Worm (Caenorhabditis elegans) whole organism, L4 larva: ENCODE measurements around the gene F52E1.3.
A peak's percentile ranks its signal among the peaks of the same experiment; 100 is the strongest.

ENCODE experiments used
- F44E2.7 ChIP-seq: fragments of 200-800 bp; sonication (Bioruptor generic); IDR thresholded peaks from 2 replicates; pipeline ENCODE4 v2.1.2; 2022; ENCODE audit warnings: missing genetic modification characterization, missing compliant biosample characterization
- T20F7.1 ChIP-seq: fragments of 200-800 bp; sonication (Bioruptor generic); optimal IDR thresholded peaks from 2 replicates; lab custom pipeline; 2018; ENCODE audit warnings: mild to moderate bottlenecking, missing genetic modification characterization, missing compliant biosample characterization
- Y105C5A.15 ChIP-seq: fragments of 200-800 bp; sonication (Bioruptor generic); IDR thresholded peaks from 2 replicates; pipeline ENCODE4 v1.3.6; 2022; ENCODE audit warnings: missing genetic modification characterization, missing compliant biosample characterization
- Y48G9A.11 ChIP-seq: fragments of 200-800 bp; sonication (Bioruptor generic); IDR thresholded peaks from 2 replicates; pipeline ENCODE4 v1.3.6; 2022; ENCODE audit warnings: missing genetic modification reagents, missing genetic modification characterization, missing compliant biosample characterization
- Y5F2A.4 ChIP-seq: fragments of 200-800 bp; sonication (Bioruptor generic); optimal IDR thresholded peaks from 2 replicates; lab custom pipeline; 2018; ENCODE audit warnings: mild to moderate bottlenecking, missing genetic modification characterization, missing compliant biosample characterization
- ZK337.2 ChIP-seq: fragments of 200-800 bp; sonication (Bioruptor generic); IDR thresholded peaks from 2 replicates; pipeline ENCODE4 v1.3.6; 2022; ENCODE audit warnings: missing genetic modification reagents, missing genetic modification characterization, missing compliant biosample characterization
- ceh-20 ChIP-seq: fragments of 200-800 bp; sonication (Bioruptor generic); IDR thresholded peaks from 2 replicates; pipeline ENCODE4 v1.3.6; 2022; ENCODE audit warnings: missing genetic modification reagents, missing genetic modification characterization, missing compliant biosample characterization
- cey-2 ChIP-seq: sonication (generic microtip); optimal IDR thresholded peaks from 3 replicates; lab custom pipeline; 2017; ENCODE audit warnings: missing genetic modification characterization, mild to moderate bottlenecking, missing compliant biosample characterization, antibody characterized with exemption, borderline replicate concordance; ENCODE audit not compliant: insufficient read depth
- ctbp-1 ChIP-seq: fragments of 200-800 bp; sonication (Bioruptor generic); IDR thresholded peaks from 2 replicates; pipeline ENCODE4 v1.3.6; 2022; ENCODE audit warnings: missing genetic modification reagents, missing genetic modification characterization, missing compliant biosample characterization
- daf-12 ChIP-seq: fragments of 150-350 bp; optimal IDR thresholded peaks from 2 replicates; lab custom pipeline; 2014; ENCODE audit warnings: missing biosample characterization, missing genetic modification reagents, missing genetic modification characterization
- daf-16 ChIP-seq, 3 experiments: sonication (generic microtip); optimal IDR thresholded peaks; 2 replicates each; lab custom pipeline; 2016 to 2017; ENCODE audit warnings: missing genetic modification characterization in 3 of 3, missing genetic modification reagents in 3 of 3, mild to moderate bottlenecking in 2 of 3, missing compliant biosample characterization in 2 of 3, missing biosample characterization in 1 of 3, moderate library complexity in 1 of 3
- dmd-6 ChIP-seq: fragments of 200-800 bp; sonication (Bioruptor generic); IDR thresholded peaks from 2 replicates; pipeline ENCODE4 v1.3.6; 2022; ENCODE audit warnings: missing genetic modification reagents, missing genetic modification characterization, missing compliant biosample characterization
- dve-1 ChIP-seq: sonication (generic microtip); optimal IDR thresholded peaks from 2 replicates; lab custom pipeline; 2017; ENCODE audit warnings: antibody characterized with exemption, mild to moderate bottlenecking, missing genetic modification characterization, missing compliant biosample characterization; ENCODE audit not compliant: insufficient read depth
- fos-1 ChIP-seq: fragments of 150-350 bp; optimal IDR thresholded peaks from 2 replicates; lab custom pipeline; 2014; ENCODE audit warnings: missing biosample characterization, missing genetic modification characterization
- hif-1 ChIP-seq, 2 experiments: sonication (generic microtip); optimal IDR thresholded peaks; 2 replicates each; lab custom pipeline; 2016 to 2017; ENCODE audit warnings: missing compliant biosample characterization in 2 of 2, missing genetic modification characterization in 2 of 2, missing genetic modification reagents in 2 of 2, missing genotype in 2 of 2, mild to moderate bottlenecking in 1 of 2
- hlh-11 ChIP-seq: fragments of 200-800 bp; sonication (Bioruptor generic); optimal IDR thresholded peaks from 2 replicates; lab custom pipeline; 2018; ENCODE audit warnings: mild to moderate bottlenecking, missing genetic modification characterization, missing compliant biosample characterization
- hlh-30 ChIP-seq: sonication (generic microtip); optimal IDR thresholded peaks from 2 replicates; lab custom pipeline; 2017; ENCODE audit warnings: antibody characterized with exemption, mild to moderate bottlenecking, missing genetic modification characterization, missing compliant biosample characterization; ENCODE audit not compliant: insufficient read depth
- lin-1 ChIP-seq: fragments of 200-800 bp; sonication (Bioruptor generic); IDR thresholded peaks from 2 replicates; pipeline ENCODE4 v1.3.6; 2022; ENCODE audit warnings: missing genetic modification reagents, missing genetic modification characterization, missing compliant biosample characterization
- lin-13 ChIP-seq: fragments of 150-350 bp; optimal IDR thresholded peaks from 2 replicates; lab custom pipeline; 2014; ENCODE audit warnings: missing biosample characterization, missing genetic modification reagents, missing genetic modification characterization
- lsy-2 ChIP-seq, 2 experiments: fragments of 150-350 bp in 1 of 2; sonication (generic microtip) in 1 of 2; optimal IDR thresholded peaks; 2 replicates each; lab custom pipeline; 2014 to 2017; ENCODE audit warnings: missing biosample characterization in 2 of 2, missing genetic modification characterization in 2 of 2
- madf-9 ChIP-seq: fragments of 200-800 bp; sonication (Bioruptor generic); conservative IDR thresholded peaks from 2 replicates; pipeline ENCODE4 v1.3.6; 2022; ENCODE audit warnings: missing genetic modification reagents, missing genetic modification characterization, missing compliant biosample characterization
- mdl-1 ChIP-seq, 2 experiments: fragments of 150-350 bp in 1 of 2; sonication (generic microtip) in 1 of 2; optimal IDR thresholded peaks; 2 replicates each; lab custom pipeline; 2014 to 2017; ENCODE audit warnings: missing biosample characterization in 2 of 2, missing genetic modification characterization in 2 of 2
- mdt-29 ChIP-seq: fragments of 200-800 bp; sonication (Bioruptor generic); IDR thresholded peaks from 2 replicates; pipeline ENCODE4 v1.3.6; 2022; ENCODE audit warnings: missing genetic modification reagents, missing genetic modification characterization, missing compliant biosample characterization
- mep-1 ChIP-seq: fragments of 150-350 bp; sonication (generic microtip); optimal IDR thresholded peaks from 3 replicates; lab custom pipeline; 2014; ENCODE audit warnings: missing biosample characterization, missing genetic modification characterization
- mes-2 ChIP-seq: sonication (generic microtip); optimal IDR thresholded peaks from 2 replicates; lab custom pipeline; 2016; ENCODE audit warnings: missing genotype, mild to moderate bottlenecking, missing genetic modification characterization, missing compliant biosample characterization; ENCODE audit not compliant: poor library complexity, severe bottlenecking
- mxl-2 ChIP-seq: fragments of 200-800 bp; sonication (Bioruptor generic); conservative IDR thresholded peaks from 2 replicates; pipeline ENCODE4 v1.3.6; 2022; ENCODE audit warnings: missing genetic modification reagents, missing genetic modification characterization, missing compliant biosample characterization
- mxl-3 ChIP-seq: fragments of 200-800 bp; sonication (Bioruptor generic); optimal IDR thresholded peaks from 2 replicates; lab custom pipeline; 2018; ENCODE audit warnings: mild to moderate bottlenecking, missing genetic modification characterization, missing compliant biosample characterization
- nhr-102 ChIP-seq: sonication (generic microtip); optimal IDR thresholded peaks from 2 replicates; lab custom pipeline; 2016; ENCODE audit warnings: mild to moderate bottlenecking, missing genetic modification characterization, moderate library complexity, missing compliant biosample characterization
- nhr-11 ChIP-seq: fragments of 150-350 bp; optimal IDR thresholded peaks from 2 replicates; lab custom pipeline; 2014; ENCODE audit warnings: missing biosample characterization, missing genetic modification characterization
- nhr-28 ChIP-seq: fragments of 150-350 bp; optimal IDR thresholded peaks from 2 replicates; lab custom pipeline; 2014; ENCODE audit warnings: missing biosample characterization, missing genetic modification characterization
- nhr-48 ChIP-seq: sonication (generic microtip); optimal IDR thresholded peaks from 2 replicates; lab custom pipeline; 2016; ENCODE audit warnings: mild to moderate bottlenecking, missing genetic modification characterization, missing compliant biosample characterization
- nhr-77 ChIP-seq: fragments of 150-350 bp; optimal IDR thresholded peaks from 2 replicates; lab custom pipeline; 2014; ENCODE audit warnings: missing biosample characterization, missing genetic modification characterization
- php-3 ChIP-seq: fragments of 200-800 bp; sonication (Bioruptor generic); IDR thresholded peaks from 2 replicates; pipeline ENCODE4 v1.3.6; 2022; ENCODE audit warnings: missing genetic modification reagents, missing genetic modification characterization, missing compliant biosample characterization
- pqm-1 ChIP-seq: sonication (generic microtip); optimal IDR thresholded peaks from 2 replicates; lab custom pipeline; 2017; ENCODE audit warnings: missing biosample characterization, missing genetic modification characterization
- saeg-2 ChIP-seq: fragments of 200-800 bp; sonication (Bioruptor generic); IDR thresholded peaks from 2 replicates; pipeline ENCODE4 v1.3.6; 2022; ENCODE audit warnings: missing genetic modification reagents, missing genetic modification characterization, missing compliant biosample characterization
- set-16 ChIP-seq: fragments of 200-800 bp; sonication (Bioruptor generic); IDR thresholded peaks from 2 replicates; pipeline ENCODE4 v1.3.6; 2022; ENCODE audit warnings: missing genetic modification reagents, missing genetic modification characterization, missing compliant biosample characterization
- skn-1 ChIP-seq: fragments of 150-350 bp; optimal IDR thresholded peaks from 2 replicates; lab custom pipeline; 2014; ENCODE audit warnings: missing biosample characterization, missing genetic modification characterization
- snpc-1.2 ChIP-seq: fragments of 200-800 bp; sonication (Bioruptor generic); IDR thresholded peaks from 2 replicates; pipeline ENCODE4 v1.3.6; 2022; ENCODE audit warnings: missing genetic modification reagents, missing genetic modification characterization, missing compliant biosample characterization
- snpc-4 ChIP-seq: fragments of 150-350 bp; optimal IDR thresholded peaks from 2 replicates; lab custom pipeline; 2014; ENCODE audit warnings: missing biosample characterization, missing genetic modification characterization
- tra-1 ChIP-seq: fragments of 200-800 bp; sonication (Bioruptor generic); IDR thresholded peaks from 2 replicates; pipeline ENCODE4 v1.3.6; 2022; ENCODE audit warnings: missing genetic modification reagents, missing genetic modification characterization, missing compliant biosample characterization
- unc-130 ChIP-seq: sonication (generic microtip); optimal IDR thresholded peaks from 2 replicates; lab custom pipeline; 2016; ENCODE audit warnings: missing genetic modification reagents, missing genetic modification characterization, missing compliant biosample characterization
- unc-39 ChIP-seq: sonication (generic microtip); optimal IDR thresholded peaks from 2 replicates; lab custom pipeline; 2017; ENCODE audit warnings: missing biosample characterization, missing genetic modification characterization
- unc-62 ChIP-seq, 3 experiments: fragments of 150-350 bp in 1 of 3; sonication (generic microtip); optimal IDR thresholded peaks in 2 of 3; peaks in 1 of 3; 1 replicate in 1 of 3; 2 replicates in 2 of 3; lab custom pipeline; 2014 to 2017; ENCODE audit warnings: missing biosample characterization in 3 of 3, missing genetic modification characterization in 3 of 3, missing genetic modification reagents in 3 of 3, missing genotype in 1 of 3
- zfp-2 ChIP-seq: sonication (generic microtip); optimal IDR thresholded peaks from 2 replicates; lab custom pipeline; 2016; ENCODE audit warnings: mild to moderate bottlenecking, missing genetic modification characterization, missing compliant biosample characterization
- zip-2 ChIP-seq: fragments of 150-350 bp; optimal IDR thresholded peaks from 2 replicates; lab custom pipeline; 2014; ENCODE audit warnings: missing biosample characterization, missing genetic modification characterization
- ztf-11 ChIP-seq: fragments of 150-350 bp; optimal IDR thresholded peaks from 2 replicates; lab custom pipeline; 2014; ENCODE audit warnings: missing biosample characterization, missing genetic modification characterization

Gene F52E1.3

ce11 chrV:8402392-8402791, 7.8 kb downstream of the F52E1.3 start, which contains the start of gene F52E1.9:
Gene F52E1.9 (minus strand): TSS chrV:8402669.
- peak; percentile 61 for TF ChIP-seq hlh-30 (tag; lab: Kevin White, UChicago)
- TF ChIP-seq lsy-2 (tag; optimal IDR thresholded peaks at IDR 0.05; lab: Kevin White, UChicago): peak in 1 of 2 experiments; percentile 16
- peak; percentile 25 for TF ChIP-seq mep-1 (tag; lab: Kevin White, UChicago)
- TF ChIP-seq mdl-1 (tag; optimal IDR thresholded peaks at IDR 0.05; lab: Kevin White, UChicago): peak in 1 of 2 experiments; percentile 25
- peak; percentile 86 for TF ChIP-seq pqm-1 (tag; lab: Kevin White, UChicago)
- TF ChIP-seq daf-12 (tag; lab: Kevin White, UChicago): no peak
- no peak for TF ChIP-seq nhr-11 (tag; lab: Kevin White, UChicago)
- peak; percentile 96 for TF ChIP-seq php-3
- TF ChIP-seq lin-13 (GFP tag; lab: Kevin White, UChicago): no peak
- 0 out of 2 replicates have a peak, but pooled peaks have one; percentile 44 for TF ChIP-seq lin-1 (GFP tag; lab: Robert Waterston, UW)
- no peak for TF ChIP-seq daf-16 (GFP tag; optimal IDR thresholded peaks at IDR 0.05; lab: Kevin White, UChicago)
- peak; percentile 85 for TF ChIP-seq daf-16 (tag; optimal IDR thresholded peaks at IDR 0.05; lab: Kevin White, UChicago)
- TF ChIP-seq hif-1 (tag; optimal IDR thresholded peaks at IDR 0.05; lab: Kevin White, UChicago): no peak
- no peak for TF ChIP-seq unc-39
- no peak for TF ChIP-seq skn-1
- no peak for TF ChIP-seq mxl-2 (GFP tag; lab: Robert Waterston, UW)
- peak; percentile 0 for TF ChIP-seq nhr-102
- peak; percentile 88 for TF ChIP-seq dmd-6 (GFP tag; lab: Robert Waterston, UW)
- peak; percentile 17 for TF ChIP-seq nhr-48 (tag; lab: Kevin White, UChicago)
- TF ChIP-seq set-16 (GFP tag; lab: Robert Waterston, UW): no peak
- TF ChIP-seq nhr-77 (tag; lab: Kevin White, UChicago): peak; percentile 22
- TF ChIP-seq zip-2: no peak
- TF ChIP-seq madf-9 (GFP tag; lab: Robert Waterston, UW): no peak
- TF ChIP-seq dve-1 (tag; lab: Kevin White, UChicago): peak; percentile 78
- TF ChIP-seq hlh-11 (tag; lab: Kevin White, UChicago): peak; percentile 74
- TF ChIP-seq T20F7.1 (GFP tag; lab: Kevin White, UChicago): peak; percentile 26
- TF ChIP-seq ceh-20 (GFP tag; lab: Robert Waterston, UW): no peak

- TF ChIP-seq Y5F2A.4 (GFP tag; lab: Kevin White, UChicago) (no peak), daf-12 (tag; lab: Kevin White, UChicago) (no peak), nhr-28 (tag; lab: Kevin White, UChicago) (peak; percentile 7), Y48G9A.11 (GFP tag; lab: Robert Waterston, UW) (no peak), cey-2 (tag; lab: Kevin White, UChicago) (peak; percentile 8), unc-62 (GFP tag; optimal IDR thresholded peaks at IDR 0.05 in 1 of 2; lab: Kevin White, UChicago) (no peak), unc-62 (tag; optimal IDR thresholded peaks at IDR 0.05; lab: Kevin White, UChicago) (no peak), lin-1 (GFP tag; lab: Robert Waterston, UW) (0 out of 2 replicates have a peak, but pooled peaks have one; percentile 43), mdt-29 (GFP tag; lab: Robert Waterston, UW) (no peak), fos-1 (tag; lab: Kevin White, UChicago) (no peak), hlh-11 (tag; lab: Kevin White, UChicago) (peak; percentile 80), snpc-1.2 (GFP tag; lab: Robert Waterston, UW) (no peak), tra-1 (GFP tag; lab: Robert Waterston, UW) (0 out of 2 replicates have a peak, but pooled peaks have one; percentile 47), zfp-2 (no peak), ZK337.2 (no peak), daf-16 (GFP tag; optimal IDR thresholded peaks at IDR 0.05; lab: Kevin White, UChicago) (no peak), daf-16 (tag; optimal IDR thresholded peaks at IDR 0.05; lab: Kevin White, UChicago) (peak; percentile 37), hlh-30 (tag; lab: Kevin White, UChicago) (peak; percentile 73), ztf-11 (tag; lab: Kevin White, UChicago) (no peak), mdl-1 (tag; optimal IDR thresholded peaks at IDR 0.05; lab: Kevin White, UChicago) (peak in 1 of 2 experiments; percentile 64), saeg-2 (GFP tag; lab: Robert Waterston, UW) (no peak), snpc-4 (tag; lab: Kevin White, UChicago) (no peak), T20F7.1 (GFP tag; lab: Kevin White, UChicago) (no peak), dve-1 (tag; lab: Kevin White, UChicago) (peak; percentile 46), F44E2.7 (no peak), ctbp-1 (GFP tag; lab: Robert Waterston, UW) (no peak), skn-1 (no peak), mxl-3 (GFP tag; lab: Kevin White, UChicago) (peak; percentile 41), mes-2 (peak; percentile 33), hif-1 (tag; optimal IDR thresholded peaks at IDR 0.05; lab: Kevin White, UChicago) (peak in 1 of 2 experiments; percentile 35), unc-130 (no peak), Y105C5A.15 (no peak)
Measured at ce11 chrV:8403152-8403551, 8.6 kb downstream of the F52E1.3 start.
